Worm (Caenorhabditis elegans): ENCODE measurements around the gene Y48A6C.4.

Y48A6C.4 gene

ce11 chrIII:11090870-11091386 lies 28.7 kb upstream of the Y48A6C.4 start (continued):
- TF ChIP-seq let-526 (GFP tag; IDR thresholded peaks at IDR 0.05) (no peak), nhr-120 (GFP tag; IDR thresholded peaks at IDR 0.05) (no peak), hlh-26 (GFP tag; conservative IDR thresholded peaks at IDR 0.05) (no peak), F37B4.10 (GFP tag; IDR thresholded peaks at IDR 0.05) (0 out of 2 replicates have a peak, but pooled peaks have one; percentile 7), B0261.1 (tag; optimal IDR thresholded peaks at IDR 0.05) (no peak), pha-4 (tag; optimal IDR thresholded peaks at IDR 0.05) (no peak), T26A5.8 (tag; optimal IDR thresholded peaks at IDR 0.05) (peak; percentile 77), F52B5.7 (tag; optimal IDR thresholded peaks at IDR 0.05) (peak; percentile 72), C17E4.6 (GFP tag; IDR thresholded peaks at IDR 0.05) (0 out of 2 replicates have a peak, but pooled peaks have one; percentile 6), D2030.7 (GFP tag; IDR thresholded peaks at IDR 0.05) (peak; percentile 95), atf-7 (tag; optimal IDR thresholded peaks at IDR 0.05) (peak; percentile 35), lin-54 (GFP tag; optimal IDR thresholded peaks at IDR 0.05) (peak; percentile 71), athp-1 (tag; optimal IDR thresholded peaks at IDR 0.05) (peak; percentile 77), F22D6.2 (tag; optimal IDR thresholded peaks at IDR 0.05) (no peak), ztf-22 (GFP tag; optimal IDR thresholded peaks at IDR 0.05) (peak; percentile 30), egl-18 (GFP tag; IDR thresholded peaks at IDR 0.05) (no peak), zim-3 (tag; optimal IDR thresholded peaks at IDR 0.05) (peak; percentile 26), rcor-1 (GFP tag; IDR thresholded peaks at IDR 0.05) (peak; percentile 77), nhr-90 (tag; optimal IDR thresholded peaks at IDR 0.05) (peak; percentile 0), akir-1 (GFP tag; optimal IDR thresholded peaks at IDR 0.05) (no peak), nfya-2 (GFP tag; IDR thresholded peaks at IDR 0.05) (0 out of 2 replicates have a peak, but pooled peaks have one; percentile 14), nfya-1 (tag; optimal IDR thresholded peaks at IDR 0.05; ENCODE audit: borderline replicate concordance, insufficient read depth) (no peak), tbx-9 (tag; optimal IDR thresholded peaks at IDR 0.05; ENCODE audit: borderline replicate concordance) (no peak), F49E8.2 (tag; optimal IDR thresholded peaks at IDR 0.05; ENCODE audit: insufficient read depth) (peak; percentile 86), efl-1 (GFP tag; optimal IDR thresholded peaks at IDR 0.05) (no peak), attf-5 (GFP tag; optimal IDR thresholded peaks at IDR 0.05) (no peak), ztf-18 (tag; optimal IDR thresholded peaks at IDR 0.05) (no peak), hlh-12 (tag; optimal IDR thresholded peaks at IDR 0.05) (no peak), bed-2 (GFP tag; IDR thresholded peaks at IDR 0.05) (no peak), egl-44 (GFP tag; IDR thresholded peaks at IDR 0.05) (peak; percentile 66; the same call in 1 of the 2 replicates), cebp-2 (GFP tag; IDR thresholded peaks at IDR 0.05) (0 out of 2 replicates have a peak, but pooled peaks have one; percentile 66), B0019.2 (GFP tag; conservative IDR thresholded peaks at IDR 0.05) (no peak), lsl-1 (GFP tag; optimal IDR thresholded peaks at IDR 0.05) (peak; percentile 61), gei-17 (GFP tag; optimal IDR thresholded peaks at IDR 0.05) (no peak), Y95B8A.8 (GFP tag; IDR thresholded peaks at IDR 0.05) (peak; percentile 61; the same call in 1 of the 2 replicates), attf-6 (GFP tag; IDR thresholded peaks at IDR 0.05) (peak; percentile 98), hrde-1 (tag; optimal IDR thresholded peaks at IDR 0.05; ENCODE audit: borderline replicate concordance) (peak; percentile 83), lin-40 (tag; optimal IDR thresholded peaks at IDR 0.05) (no peak), B0035.1 (tag; optimal IDR thresholded peaks at IDR 0.05) (no peak), madf-10 (tag; optimal IDR thresholded peaks at IDR 0.05) (no peak), madf-8 (GFP tag; conservative IDR thresholded peaks at IDR 0.05) (peak; percentile 37), F10E7.11 (tag; optimal IDR thresholded peaks at IDR 0.05) (peak; percentile 90), sdz-38 (tag; optimal IDR thresholded peaks at IDR 0.05) (no peak), hmg-1.2 (GFP tag; IDR thresholded peaks at IDR 0.05) (peak; percentile 92), dpl-1 (GFP tag; optimal IDR thresholded peaks at IDR 0.05) (no peak), nhr-80 (tag; optimal IDR thresholded peaks at IDR 0.05) (no peak), dpff-1 (tag; optimal IDR thresholded peaks at IDR 0.05) (peak; percentile 74), Y56A3A.18 (GFP tag; IDR thresholded peaks at IDR 0.05) (no peak)
